Worm (Caenorhabditis elegans): ENCODE results near the gene ZK1098.6.

DNA sequence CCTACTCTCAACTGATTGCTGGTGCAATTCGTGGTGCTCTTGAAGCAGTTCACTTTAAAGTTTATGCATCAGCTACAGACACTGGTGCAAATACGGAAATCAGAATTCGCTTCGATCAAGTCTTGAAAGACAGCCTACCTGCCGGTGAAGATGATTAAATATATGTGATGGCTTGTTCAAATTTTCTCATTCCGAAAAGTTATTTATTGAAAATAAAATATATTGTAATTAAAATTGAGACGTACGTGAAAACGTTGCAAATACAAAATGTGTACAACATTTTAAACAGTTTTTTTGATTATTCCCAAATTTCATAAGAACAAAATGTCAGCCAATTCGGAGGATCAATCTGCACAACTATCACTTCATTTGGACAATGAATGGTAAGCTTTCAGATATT, at the start of gene ZK1098.6:
- TF ChIP-seq dpl-1 (GFP tag; optimal IDR thresholded peaks at IDR 0.05), result no peak
- no peak for TF ChIP-seq lir-3 (tag; optimal IDR thresholded peaks at IDR 0.05)
- no peak for TF ChIP-seq mdl-1 (tag; optimal IDR thresholded peaks at IDR 0.05)
- TF ChIP-seq snpc-4 (tag; optimal IDR thresholded peaks at IDR 0.05), result no peak
- no peak for TF ChIP-seq ZK546.5 (tag; optimal IDR thresholded peaks at IDR 0.05)
- no peak for TF ChIP-seq F10B5.3 (tag; optimal IDR thresholded peaks at IDR 0.05)
- no peak for TF ChIP-seq ceh-82 (tag; optimal IDR thresholded peaks at IDR 0.05)
- TF ChIP-seq skn-1 (tag; optimal IDR thresholded peaks at IDR 0.05), result no peak
